Worm (Caenorhabditis elegans) whole organism, L1 larva: ENCODE measurements around the gene F22B5.10.

Source experiments
- ama-1 ChIP-seq: fragments of 150-350 bp; optimal IDR thresholded peaks from 2 replicates; lab custom pipeline; 2014
- elt-2 ChIP-seq: sonication (generic microtip); optimal IDR thresholded peaks from 2 replicates; lab custom pipeline; 2016; ENCODE audit warnings: missing genetic modification characterization, mild to moderate bottlenecking, inconsistent platforms, missing compliant biosample characterization, missing genetic modification reagents
- elt-3 ChIP-seq, 6 experiments: fragments of 150-350 bp in 1 of 6; sonication (generic microtip); optimal IDR thresholded peaks; 2 replicates each; lab custom pipeline; 2017 to 2018; ENCODE audit warnings: missing biosample characterization in 6 of 6, missing genetic modification characterization in 6 of 6, inconsistent platforms in 1 of 6
- lin-13 ChIP-seq: fragments of 150-350 bp; optimal IDR thresholded peaks from 2 replicates; lab custom pipeline; 2014; ENCODE audit warnings: missing biosample characterization, missing genetic modification reagents, missing genetic modification characterization
- lin-35 ChIP-seq, 2 experiments: fragments of 150-350 bp; optimal IDR thresholded peaks; 2 replicates each; lab custom pipeline; 2014; ENCODE audit warnings: missing biosample characterization in 2 of 2, missing genetic modification characterization in 2 of 2, missing genetic modification reagents in 2 of 2
- nhr-237 ChIP-seq: fragments of 150-350 bp; optimal IDR thresholded peaks from 2 replicates; lab custom pipeline; 2014; ENCODE audit warnings: missing biosample characterization, missing genetic modification characterization
- snpc-4 ChIP-seq: fragments of 150-350 bp; optimal IDR thresholded peaks from 2 replicates; lab custom pipeline; 2014; ENCODE audit warnings: missing biosample characterization, missing genetic modification characterization
- sox-4 ChIP-seq: sonication (generic microtip); optimal IDR thresholded peaks from 2 replicates; lab custom pipeline; 2016; ENCODE audit warnings: missing genetic modification characterization, missing compliant biosample characterization
- sptf-1 ChIP-seq: fragments of 150-350 bp; optimal IDR thresholded peaks from 2 replicates; lab custom pipeline; 2014; ENCODE audit warnings: missing biosample characterization, missing genetic modification characterization
- sup-37 ChIP-seq: fragments of 200-800 bp; sonication (Bioruptor generic); optimal IDR thresholded peaks from 2 replicates; lab custom pipeline; 2018; ENCODE audit warnings: mild to moderate bottlenecking, missing genetic modification characterization, missing compliant biosample characterization
- zag-1 ChIP-seq: fragments of 150-350 bp; optimal IDR thresholded peaks from 2 replicates; lab custom pipeline; 2014; ENCODE audit warnings: missing biosample characterization, missing genetic modification characterization
- ztf-4 ChIP-seq: fragments of 150-350 bp; optimal IDR thresholded peaks from 2 replicates; lab custom pipeline; 2014; ENCODE audit warnings: missing biosample characterization, missing genetic modification characterization

- TF ChIP-seq sox-4 (tag; lab: Kevin White, UChicago) (no peak), ztf-4 (tag; lab: Kevin White, UChicago) (no peak), lin-13 (no peak), elt-2 (tag; lab: Kevin White, UChicago) (no peak), zag-1 (no peak), ama-1 (lab: Kevin White, UChicago) (no peak), lin-35 (GFP tag; optimal IDR thresholded peaks at IDR 0.05; lab: Kevin White, UChicago) (no peak), snpc-4 (tag; lab: Kevin White, UChicago) (no peak), elt-3 (tag; optimal IDR thresholded peaks at IDR 0.05; lab: Kevin White, UChicago) (no peak), nhr-237 (no peak), sptf-1 (tag; lab: Kevin White, UChicago) (no peak), sup-37 (GFP tag; lab: Kevin White, UChicago) (no peak)
Measured at ce11 chrII:8454513-8454912, 12.5 kb upstream of the F22B5.10 start, which contains the start of gene F22B5.5.
